Fruit fly (Drosophila melanogaster) whole organism, embryonic: ENCODE data around the gene Hacd1.

Experiments
- CG12744 ChIP-seq: fragments of 200-800 bp; sonication (Bioruptor generic); optimal IDR thresholded peaks from 2 replicates; lab custom pipeline; 2016; ENCODE audit warnings: missing biosample characterization, missing genetic modification characterization
- CG13123 ChIP-seq: fragments of 200-800 bp; sonication (Bioruptor generic); optimal IDR thresholded peaks from 2 replicates; lab custom pipeline; 2016; ENCODE audit warnings: missing biosample characterization, missing genetic modification characterization
- CG13624 ChIP-seq: fragments of 200-800 bp; sonication (Bioruptor generic); optimal IDR thresholded peaks from 2 replicates; lab custom pipeline; 2016; ENCODE audit warnings: missing biosample characterization, missing genetic modification characterization
- CG14860 ChIP-seq: fragments of 200-800 bp; sonication (Bioruptor generic); IDR thresholded peaks from 3 replicates; pipeline ENCODE4 v1.3.6; 2022; ENCODE audit warnings: missing biosample characterization, missing genetic modification characterization; ENCODE audit not compliant: partially characterized antibody
- CG15601 ChIP-seq: fragments of 200-800 bp; sonication (Bioruptor generic); optimal IDR thresholded peaks from 3 replicates; lab custom pipeline; 2019; ENCODE audit warnings: missing biosample characterization, mild to moderate bottlenecking, missing genetic modification characterization, moderate library complexity
- CG16779 ChIP-seq: fragments of 200-800 bp; sonication (Bioruptor generic); IDR thresholded peaks from 2 replicates; pipeline ENCODE4 v1.3.6; 2022; ENCODE audit warnings: missing biosample characterization, missing genetic modification characterization
- CG17361 ChIP-seq: fragments of 200-800 bp; sonication (Bioruptor generic); IDR thresholded peaks from 3 replicates; pipeline ENCODE4 v1.3.6; 2022; ENCODE audit warnings: missing biosample characterization, missing genetic modification characterization
- CG2129 ChIP-seq: fragments of 200-800 bp; sonication (Bioruptor generic); IDR thresholded peaks from 2 replicates; pipeline ENCODE4 v1.3.6; 2022; ENCODE audit warnings: missing biosample characterization, missing genetic modification characterization; ENCODE audit not compliant: partially characterized antibody
- CG32772 ChIP-seq: fragments of 200-800 bp; sonication (Bioruptor generic); IDR thresholded peaks from 2 replicates; pipeline ENCODE4 v1.3.6; 2022; ENCODE audit warnings: missing biosample characterization, missing genetic modification characterization
- CG3407 ChIP-seq: fragments of 200-800 bp; sonication (Bioruptor generic); optimal IDR thresholded peaks from 2 replicates; lab custom pipeline; 2018; ENCODE audit warnings: missing biosample characterization, mild to moderate bottlenecking, missing genetic modification characterization
- CG3726 ChIP-seq: fragments of 200-800 bp; sonication (Bioruptor generic); IDR thresholded peaks from 3 replicates; pipeline ENCODE4, ENCODE4 v1.3.6; 2022; ENCODE audit warnings: missing biosample characterization, missing genetic modification characterization
- CG3838 ChIP-seq: fragments of 200-800 bp; sonication (Bioruptor generic); optimal IDR thresholded peaks from 3 replicates; lab custom pipeline; 2016; ENCODE audit warnings: missing biosample characterization, missing genetic modification characterization
- CG6854 ChIP-seq: fragments of 200-800 bp; sonication (Bioruptor generic); optimal IDR thresholded peaks from 3 replicates; lab custom pipeline; 2017; ENCODE audit warnings: missing biosample characterization, mild to moderate bottlenecking, missing genetic modification characterization
- CG7786 ChIP-seq: fragments of 200-800 bp; sonication (Bioruptor generic); optimal IDR thresholded peaks from 2 replicates; lab custom pipeline; 2016; ENCODE audit warnings: missing biosample characterization, missing genetic modification characterization
- CG7928 ChIP-seq: fragments of 200-800 bp; sonication (Bioruptor generic); optimal IDR thresholded peaks from 2 replicates; lab custom pipeline; 2017; ENCODE audit warnings: missing biosample characterization, mild to moderate bottlenecking, missing genetic modification characterization
- CG9215 ChIP-seq: fragments of 200-800 bp; sonication (Bioruptor generic); IDR thresholded peaks from 2 replicates; pipeline ENCODE4 v1.3.6; 2022; ENCODE audit warnings: missing biosample characterization, missing genetic modification characterization
- Deaf1 ChIP-seq: fragments of 200-800 bp; optimal IDR thresholded peaks from 3 replicates; lab custom pipeline; 2019; ENCODE audit warnings: missing biosample characterization, mild to moderate bottlenecking, missing genetic modification characterization, moderate library complexity
- Dll ChIP-seq: fragments of 200-800 bp; sonication (Bioruptor generic); IDR thresholded peaks from 4 replicates; pipeline ENCODE4 v1.3.6; 2022; ENCODE audit warnings: missing biosample characterization, missing genetic modification characterization; ENCODE audit not compliant: partially characterized antibody
- HmgZ ChIP-seq: fragments of 200-800 bp; sonication (Bioruptor generic); optimal IDR thresholded peaks from 2 replicates; lab custom pipeline; 2018; ENCODE audit warnings: missing biosample characterization, mild to moderate bottlenecking, missing genetic modification characterization
- Hmr ChIP-seq: fragments of 200-800 bp; sonication (Bioruptor generic); optimal IDR thresholded peaks from 3 replicates; lab custom pipeline; 2017; ENCODE audit warnings: mild to moderate bottlenecking, missing biosample characterization, missing genetic modification reagents, missing genetic modification characterization
- NC2α ChIP-seq: fragments of 200-800 bp; sonication (Bioruptor generic); optimal IDR thresholded peaks from 2 replicates; lab custom pipeline; 2016; ENCODE audit warnings: missing biosample characterization, missing genetic modification characterization
- Oaz ChIP-seq: fragments of 200-800 bp; sonication (Bioruptor generic); IDR thresholded peaks from 2 replicates; pipeline ENCODE4 v1.3.6; 2022; ENCODE audit warnings: missing biosample characterization, missing genetic modification characterization
- Scr ChIP-seq: fragments of 200-800 bp; sonication (Bioruptor generic); IDR thresholded peaks from 2 replicates; pipeline ENCODE4 v1.3.6; 2022; ENCODE audit warnings: missing biosample characterization, missing genetic modification characterization; ENCODE audit not compliant: partially characterized antibody
- ab ChIP-seq: fragments of 200-800 bp; sonication (Bioruptor generic); optimal IDR thresholded peaks from 2 replicates; lab custom pipeline; 2016; ENCODE audit warnings: missing biosample characterization, missing genetic modification characterization
- aop ChIP-seq: fragments of 200-800 bp; sonication (Bioruptor generic); IDR thresholded peaks from 2 replicates; pipeline ENCODE4 v1.3.6; 2022; ENCODE audit warnings: missing biosample characterization, missing genetic modification characterization
- ap ChIP-seq: fragments of 200-800 bp; sonication (Bioruptor generic); IDR thresholded peaks from 2 replicates; pipeline ENCODE4 v1.3.6; 2022; ENCODE audit warnings: missing biosample characterization, missing genetic modification characterization
- bab2 ChIP-seq: fragments of 200-800 bp; sonication (Bioruptor generic); optimal IDR thresholded peaks from 2 replicates; lab custom pipeline; 2016; ENCODE audit warnings: missing biosample characterization, missing genetic modification characterization
- bigmax ChIP-seq: fragments of 200-800 bp; sonication (Bioruptor generic); optimal IDR thresholded peaks from 2 replicates; lab custom pipeline; 2018; ENCODE audit warnings: missing biosample characterization, mild to moderate bottlenecking, missing genetic modification characterization
- cato ChIP-seq: fragments of 200-800 bp; sonication (Bioruptor generic); optimal IDR thresholded peaks from 2 replicates; lab custom pipeline; 2016; ENCODE audit warnings: missing biosample characterization, missing genetic modification characterization, borderline replicate concordance
- chinmo ChIP-seq: fragments of 200-800 bp; sonication (Bioruptor generic); IDR thresholded peaks from 4 replicates; pipeline ENCODE4 v1.3.6; 2022; ENCODE audit warnings: missing biosample characterization, missing genetic modification characterization; ENCODE audit not compliant: partially characterized antibody
- croc ChIP-seq: fragments of 200-800 bp; sonication (Bioruptor generic); conservative IDR thresholded peaks from 3 replicates; pipeline ENCODE4 v1.3.6; 2022; ENCODE audit warnings: missing biosample characterization, missing genetic modification characterization
- crol ChIP-seq: fragments of 200-800 bp; sonication (Bioruptor generic); IDR thresholded peaks from 2 replicates; pipeline ENCODE4 v1.3.6; 2022; ENCODE audit warnings: missing biosample characterization, missing genetic modification characterization
- disco-r ChIP-seq: fragments of 200-800 bp; sonication (Bioruptor generic); optimal IDR thresholded peaks from 2 replicates; lab custom pipeline; 2016; ENCODE audit warnings: missing biosample characterization, missing genetic modification characterization
- ems ChIP-seq: fragments of 200-800 bp; sonication (Bioruptor generic); optimal IDR thresholded peaks from 3 replicates; lab custom pipeline; 2016; ENCODE audit warnings: missing biosample characterization, missing genetic modification characterization
- gfzf ChIP-seq: fragments of 200-800 bp; sonication (Bioruptor generic); optimal IDR thresholded peaks from 2 replicates; lab custom pipeline; 2016; ENCODE audit warnings: missing biosample characterization, mild to moderate bottlenecking, missing genetic modification characterization, moderate library complexity
- grn ChIP-seq: fragments of 200-800 bp; sonication (Bioruptor generic); optimal IDR thresholded peaks from 3 replicates; lab custom pipeline; 2017; ENCODE audit warnings: missing biosample characterization, missing genetic modification characterization
- jigr1 ChIP-seq: fragments of 200-800 bp; sonication (Bioruptor generic); IDR thresholded peaks from 3 replicates; pipeline ENCODE4 v1.3.6; 2022; ENCODE audit warnings: missing biosample characterization, missing genetic modification characterization
- jing ChIP-seq: fragments of 200-800 bp; sonication (Bioruptor generic); optimal IDR thresholded peaks from 2 replicates; lab custom pipeline; 2018; ENCODE audit warnings: missing biosample characterization, mild to moderate bottlenecking, missing genetic modification characterization
- klu ChIP-seq: fragments of 200-800 bp; sonication (Bioruptor generic); IDR thresholded peaks from 2 replicates; pipeline ENCODE4 v1.3.6; 2022; ENCODE audit warnings: missing biosample characterization, missing genetic modification characterization
- org-1 ChIP-seq: fragments of 200-800 bp; sonication (Bioruptor generic); optimal IDR thresholded peaks from 2 replicates; lab custom pipeline; 2017; ENCODE audit warnings: missing biosample characterization, missing genetic modification characterization
- otp ChIP-seq: fragments of 200-800 bp; sonication (Bioruptor generic); IDR thresholded peaks from 3 replicates; pipeline ENCODE4, ENCODE4 v1.3.6; 2022; ENCODE audit warnings: missing biosample characterization, missing genetic modification characterization
- pnt ChIP-seq: fragments of 200-800 bp; sonication (Bioruptor generic); optimal IDR thresholded peaks from 3 replicates; lab custom pipeline; 2016; ENCODE audit warnings: missing biosample characterization, missing genetic modification characterization
- psq ChIP-seq: fragments of 200-800 bp; sonication (Bioruptor generic); optimal IDR thresholded peaks from 2 replicates; lab custom pipeline; 2017; ENCODE audit warnings: missing biosample characterization, missing genetic modification characterization
- pzg ChIP-seq: fragments of 200-800 bp; sonication (Bioruptor generic); optimal IDR thresholded peaks from 3 replicates; lab custom pipeline; 2018; ENCODE audit warnings: missing biosample characterization, mild to moderate bottlenecking, missing genetic modification characterization, moderate library complexity
- schlank ChIP-seq: fragments of 200-800 bp; sonication (Bioruptor generic); optimal IDR thresholded peaks from 2 replicates; lab custom pipeline; 2018; ENCODE audit warnings: missing biosample characterization, mild to moderate bottlenecking, missing genetic modification characterization
- scrt ChIP-seq: fragments of 200-800 bp; sonication (Bioruptor generic); optimal IDR thresholded peaks from 2 replicates; lab custom pipeline; 2018; ENCODE audit warnings: missing biosample characterization, mild to moderate bottlenecking, missing genetic modification characterization, moderate library complexity
- sd ChIP-seq: fragments of 200-800 bp; sonication (Bioruptor generic); optimal IDR thresholded peaks from 3 replicates; lab custom pipeline; 2018; ENCODE audit warnings: missing biosample characterization, mild to moderate bottlenecking, missing genetic modification characterization, moderate library complexity
- sima ChIP-seq: fragments of 200-800 bp; sonication (Bioruptor generic); optimal IDR thresholded peaks from 2 replicates; lab custom pipeline; 2016; ENCODE audit warnings: missing biosample characterization, missing genetic modification characterization
- vvl ChIP-seq: fragments of 200-800 bp; sonication (Bioruptor generic); IDR thresholded peaks from 2 replicates; pipeline ENCODE4 v1.3.6; 2022; ENCODE audit warnings: missing biosample characterization, missing genetic modification characterization

The Hacd1 gene

DNA sequence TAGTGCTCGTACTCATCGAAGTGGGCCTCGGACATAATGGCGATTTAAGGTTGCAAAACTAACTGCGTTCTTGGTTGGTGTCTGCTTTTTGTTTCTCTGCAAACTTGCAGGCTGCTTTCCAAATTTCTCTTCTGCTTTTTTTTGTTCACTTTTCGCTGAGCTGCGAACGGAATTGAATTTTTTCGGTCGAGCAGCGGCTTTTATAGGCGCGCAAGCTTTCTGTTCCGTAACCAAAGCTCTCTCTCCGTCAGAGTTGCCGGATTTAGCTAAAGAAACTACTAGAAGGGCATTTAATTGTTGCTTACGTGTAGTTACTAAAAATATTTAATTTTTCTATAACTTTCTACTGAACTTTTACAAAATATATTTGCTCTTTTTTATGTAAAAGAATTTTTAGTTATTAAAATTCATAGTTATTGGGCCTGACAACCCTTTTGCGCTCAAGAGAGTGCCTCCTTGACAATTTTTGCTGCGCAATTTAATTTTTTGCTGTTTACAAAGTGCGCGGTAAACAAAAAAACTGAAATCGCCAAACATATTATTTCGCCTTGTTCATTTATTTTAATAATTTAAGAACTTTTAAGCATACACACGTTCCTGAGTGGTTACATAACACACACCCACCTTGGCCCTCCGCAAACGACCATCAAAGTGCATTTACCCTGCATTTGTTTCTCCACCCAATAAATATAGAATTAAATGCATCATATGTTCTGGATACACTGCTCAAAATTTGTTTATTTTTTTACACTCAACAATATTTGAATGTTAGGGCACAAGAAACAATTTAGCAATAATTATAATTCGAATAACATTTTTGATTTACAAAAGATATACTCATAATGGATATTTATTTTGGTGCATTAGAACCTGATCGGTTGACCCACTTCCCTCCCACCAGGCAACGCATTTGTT is 44.1 kb upstream of the Hacd1 start, which contains the start of gene CG6770:
Gene CG6770 (minus strand): TSS at position 178 of the 915 bp plus-strand sequence.
- TF ChIP-seq CG14860 = no peak
- peak; percentile 74 for TF ChIP-seq Oaz (GFP tag; lab: Robert Waterston, UW)
- peak; percentile 37 for TF ChIP-seq bab2 (GFP tag; lab: Kevin White, UChicago)
- peak; percentile 68 for TF ChIP-seq klu (GFP tag; lab: Robert Waterston, UW)
- TF ChIP-seq scrt (GFP tag; lab: Kevin White, UChicago) = peak; percentile 87
- no peak for TF ChIP-seq ab (GFP tag; lab: Kevin White, UChicago)
- TF ChIP-seq CG6854 = peak; percentile 74
- TF ChIP-seq CG3838 (GFP tag; lab: Kevin White, UChicago) = peak; percentile 56
- TF ChIP-seq jigr1 (GFP tag; lab: Robert Waterston, UW) = 0 out of 3 replicates have a peak, but pooled peaks have one; percentile 45
- TF ChIP-seq CG32772 (GFP tag; lab: Robert Waterston, UW) = peak; percentile 72
- peak; percentile 63 for TF ChIP-seq Deaf1 (tag; lab: Kevin White, UChicago)
- peak; percentile 52; the same call in 1 of the 3 replicates for TF ChIP-seq otp (GFP tag; lab: Robert Waterston, UW)
- TF ChIP-seq CG7928 (GFP tag; lab: Kevin White, UChicago) = peak; percentile 53
- peak; percentile 64 for TF ChIP-seq CG15601 (tag; lab: Kevin White, UChicago)
- peak; percentile 81 for TF ChIP-seq CG17361 (GFP tag; lab: Robert Waterston, UW)
- TF ChIP-seq HmgZ = peak; percentile 90
- no peak for TF ChIP-seq grn (GFP tag; lab: Kevin White, UChicago)
- TF ChIP-seq schlank (tag; lab: Kevin White, UChicago) = peak; percentile 53
- no peak for TF ChIP-seq NC2α
- TF ChIP-seq aop (GFP tag; lab: Robert Waterston, UW) = no peak
- no peak for TF ChIP-seq sima (GFP tag; lab: Kevin White, UChicago)
- no peak for TF ChIP-seq gfzf
- TF ChIP-seq CG7786 (GFP tag; lab: Kevin White, UChicago) = peak; percentile 31
- TF ChIP-seq vvl (GFP tag; lab: Robert Waterston, UW) = peak; percentile 93
- TF ChIP-seq CG12744 (GFP tag; lab: Kevin White, UChicago) = peak; percentile 43
- TF ChIP-seq sd (tag; lab: Kevin White, UChicago) = peak; percentile 73
- TF ChIP-seq CG16779 (GFP tag; lab: Robert Waterston, UW) = peak; percentile 59
- TF ChIP-seq psq = no peak
- no peak for TF ChIP-seq pnt
- TF ChIP-seq cato (GFP tag; lab: Kevin White, UChicago) = peak; percentile 39
- TF ChIP-seq bigmax (GFP tag; lab: Kevin White, UChicago) = peak; percentile 58
- no peak for TF ChIP-seq Dll (GFP tag; lab: Robert Waterston, UW)
- TF ChIP-seq chinmo (GFP tag; lab: Robert Waterston, UW) = 0 out of 4 replicates have a peak, but pooled peaks have one; percentile 66
- peak; percentile 62; the same call in 1 of the 3 replicates for TF ChIP-seq CG3726
- TF ChIP-seq Hmr (GFP tag; lab: Kevin White, UChicago) = peak; percentile 88
- no peak for TF ChIP-seq CG2129
- peak; percentile 36 for TF ChIP-seq Scr (GFP tag; lab: Robert Waterston, UW)
- no peak for TF ChIP-seq pzg (GFP tag; lab: Kevin White, UChicago)
- 0 out of 3 replicates have a peak, but pooled peaks have one; percentile 23 for TF ChIP-seq croc (GFP tag; lab: Robert Waterston, UW)
- TF ChIP-seq CG3407 (GFP tag; lab: Kevin White, UChicago) = peak; percentile 55
- no peak for TF ChIP-seq disco-r (GFP tag; lab: Kevin White, UChicago)
- peak; percentile 22; the same call in 1 of the 2 replicates for TF ChIP-seq crol (GFP tag; lab: Robert Waterston, UW)
- no peak for TF ChIP-seq jing (GFP tag; lab: Kevin White, UChicago)
- TF ChIP-seq CG13123 = no peak
- peak; percentile 14 for TF ChIP-seq ems (GFP tag; lab: Kevin White, UChicago)
- TF ChIP-seq org-1 (GFP tag; lab: Kevin White, UChicago) = peak; percentile 49
- peak; percentile 78 for TF ChIP-seq ap (GFP tag; lab: Robert Waterston, UW)
- TF ChIP-seq CG9215 (GFP tag; lab: Robert Waterston, UW) = peak; percentile 65
- TF ChIP-seq CG13624 = peak; percentile 92
